Fruit fly (Drosophila melanogaster): ENCODE measurements around the gene CG32815.

The CG32815 gene

dm6 chrX:932166-932565 is at the start of gene CG32815, which contains the start of gene CG3706:
Gene CG32815, plus strand, starts transcription at chrX:932466.
Gene CG3706, minus strand, starts transcription at chrX:932475.
- TF ChIP-seq Myc (optimal IDR thresholded peaks at IDR 0.05): no peak
- no peak for TF ChIP-seq ttk (optimal IDR thresholded peaks at IDR 0.05)
- TF ChIP-seq Sin3A (optimal IDR thresholded peaks at IDR 0.05): no peak
- no peak for TF ChIP-seq psq (optimal IDR thresholded peaks at IDR 0.05)
- TF ChIP-seq h (optimal IDR thresholded peaks at IDR 0.05): no peak
- TF ChIP-seq insv (optimal IDR thresholded peaks at IDR 0.05): no peak

dm6 chrX:894182-894581 is 38.1 kb upstream of the CG32815 start, which contains the start of gene CG11663:
Gene CG11663, plus strand, starts transcription at chrX:894482.
- no peak for TF ChIP-seq h (optimal IDR thresholded peaks at IDR 0.05)
- no peak for TF ChIP-seq ttk (optimal IDR thresholded peaks at IDR 0.05)
- no peak for TF ChIP-seq Myc (optimal IDR thresholded peaks at IDR 0.05)
- no peak for TF ChIP-seq psq (optimal IDR thresholded peaks at IDR 0.05)
- TF ChIP-seq insv (optimal IDR thresholded peaks at IDR 0.05): no peak

DNA sequence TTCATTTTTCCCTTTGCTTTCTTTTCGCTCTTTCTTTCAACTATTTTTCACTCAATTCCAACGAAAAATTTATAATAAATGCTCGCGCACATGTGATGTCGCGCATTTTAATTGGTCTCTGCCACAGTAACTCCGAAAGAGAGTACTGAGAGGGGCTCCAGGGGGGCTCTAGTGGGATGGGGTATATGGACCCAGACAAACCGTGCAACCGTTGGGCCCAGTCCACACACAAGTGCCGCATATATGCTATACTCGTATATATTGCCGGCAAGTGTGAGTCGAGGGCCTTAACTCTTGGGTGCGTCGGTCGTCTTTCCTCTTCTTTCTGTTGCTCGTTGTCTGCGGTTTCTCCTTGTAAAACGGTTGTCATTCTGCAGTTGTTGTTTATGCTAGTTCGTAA is 33.9 kb upstream of the CG32815 start:
- TF ChIP-seq ttk (optimal IDR thresholded peaks at IDR 0.05) (no peak), Sin3A (optimal IDR thresholded peaks at IDR 0.05) (no peak), h (optimal IDR thresholded peaks at IDR 0.05) (no peak)

- no peak for TF ChIP-seq Myc (optimal IDR thresholded peaks at IDR 0.05)
- no peak for TF ChIP-seq h (optimal IDR thresholded peaks at IDR 0.05)
- TF ChIP-seq insv (optimal IDR thresholded peaks at IDR 0.05): no peak
- TF ChIP-seq ttk (optimal IDR thresholded peaks at IDR 0.05): no peak
- no peak for TF ChIP-seq psq (optimal IDR thresholded peaks at IDR 0.05)
- TF ChIP-seq Sin3A (optimal IDR thresholded peaks at IDR 0.05): no peak
Measured at dm6 chrX:899407-900050, 32.7 kb upstream of the CG32815 start.

DNA sequence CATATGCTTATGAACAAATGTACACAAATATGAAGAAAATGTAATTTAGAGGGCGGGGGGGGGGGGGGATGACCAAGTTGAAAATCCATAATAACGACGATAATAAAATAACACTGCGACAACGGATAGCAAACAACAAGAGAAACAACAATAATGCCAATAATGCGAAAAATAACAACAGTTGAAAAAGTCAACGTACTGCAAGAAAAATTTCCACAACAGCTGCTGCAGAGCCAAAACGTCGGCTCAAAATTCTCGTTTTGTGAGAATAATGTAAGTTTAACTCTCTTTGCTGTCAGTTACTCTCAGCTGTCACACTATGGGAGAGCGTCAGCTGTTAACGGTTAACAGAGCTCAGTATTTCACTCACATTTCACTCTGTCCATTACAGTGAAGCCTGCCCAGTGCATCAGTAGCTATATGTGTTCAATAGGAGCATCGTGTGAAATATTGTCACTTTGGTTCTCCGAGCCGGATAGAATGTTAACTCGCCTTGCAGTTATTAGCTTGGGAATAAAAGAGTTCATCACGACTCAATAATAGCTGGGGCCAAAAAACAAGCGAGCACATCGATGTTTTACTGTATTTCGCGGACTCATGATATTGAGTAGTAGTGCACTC is 31.4 kb upstream of the CG32815 start:
- no peak for TF ChIP-seq Myc (optimal IDR thresholded peaks at IDR 0.05)
- TF ChIP-seq h (optimal IDR thresholded peaks at IDR 0.05): no peak
- TF ChIP-seq Sin3A (optimal IDR thresholded peaks at IDR 0.05): no peak
- no peak for TF ChIP-seq psq (optimal IDR thresholded peaks at IDR 0.05)
- TF ChIP-seq insv (optimal IDR thresholded peaks at IDR 0.05): no peak
- TF ChIP-seq ttk (optimal IDR thresholded peaks at IDR 0.05): no peak

- TF ChIP-seq psq (optimal IDR thresholded peaks at IDR 0.05): no peak
- no peak for TF ChIP-seq insv (optimal IDR thresholded peaks at IDR 0.05)
- no peak for TF ChIP-seq Myc (optimal IDR thresholded peaks at IDR 0.05)
- TF ChIP-seq h (optimal IDR thresholded peaks at IDR 0.05): no peak
- no peak for TF ChIP-seq Sin3A (optimal IDR thresholded peaks at IDR 0.05)
Measured at dm6 chrX:908763-909497, 23.3 kb upstream of the CG32815 start.

DNA sequence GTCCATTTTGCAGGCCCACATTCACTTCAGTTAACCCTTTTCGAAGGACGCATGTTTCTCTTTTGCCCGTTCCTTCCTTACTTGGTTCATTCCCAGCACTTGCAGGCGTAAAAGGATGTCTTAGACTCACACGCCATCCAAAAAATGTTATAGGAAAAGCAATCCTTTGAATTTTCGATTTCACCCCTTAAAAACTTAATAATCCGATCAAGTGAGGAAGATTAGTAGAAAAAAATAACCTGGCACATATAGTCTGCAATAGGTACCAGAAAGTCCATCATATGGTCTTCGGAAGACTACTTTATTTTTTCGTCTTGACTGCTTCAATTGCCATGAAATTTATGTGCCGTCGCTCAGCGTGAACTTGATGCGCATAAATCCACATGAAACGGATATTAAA is 10.9 kb upstream of the CG32815 start:
- TF ChIP-seq psq (optimal IDR thresholded peaks at IDR 0.05) (no peak), ttk (optimal IDR thresholded peaks at IDR 0.05) (no peak), Myc (optimal IDR thresholded peaks at IDR 0.05) (no peak), insv (optimal IDR thresholded peaks at IDR 0.05) (no peak), Sin3A (optimal IDR thresholded peaks at IDR 0.05) (no peak), h (optimal IDR thresholded peaks at IDR 0.05) (no peak)

dm6 chrX:927209-927862 is 4.9 kb upstream of the CG32815 start, which contains the start of gene Lztr1:
Gene Lztr1, minus strand, starts transcription at chrX:927582.
- TF ChIP-seq Sin3A (optimal IDR thresholded peaks at IDR 0.05): no peak
- no peak for TF ChIP-seq ttk (optimal IDR thresholded peaks at IDR 0.05)
- no peak for TF ChIP-seq insv (optimal IDR thresholded peaks at IDR 0.05)
- TF ChIP-seq Myc (optimal IDR thresholded peaks at IDR 0.05): no peak
- TF ChIP-seq psq (optimal IDR thresholded peaks at IDR 0.05): no peak
- TF ChIP-seq h (optimal IDR thresholded peaks at IDR 0.05): no peak

dm6 chrX:927863-928257 is 4.4 kb upstream of the CG32815 start, which contains the start of the genes CG43867 and MED22:
Gene CG43867, minus strand, starts transcription at chrX:927975.
Gene MED22, plus strand, starts transcription at chrX:928139.
- TF ChIP-seq Sin3A (optimal IDR thresholded peaks at IDR 0.05) (no peak), insv (optimal IDR thresholded peaks at IDR 0.05) (no peak), h (optimal IDR thresholded peaks at IDR 0.05) (no peak), Myc (optimal IDR thresholded peaks at IDR 0.05) (no peak), psq (optimal IDR thresholded peaks at IDR 0.05) (no peak), ttk (optimal IDR thresholded peaks at IDR 0.05) (no peak)

- TF ChIP-seq insv (optimal IDR thresholded peaks at IDR 0.05) (no peak), h (optimal IDR thresholded peaks at IDR 0.05) (no peak), Sin3A (optimal IDR thresholded peaks at IDR 0.05) (no peak), ttk (optimal IDR thresholded peaks at IDR 0.05) (no peak), Myc (optimal IDR thresholded peaks at IDR 0.05) (no peak), psq (optimal IDR thresholded peaks at IDR 0.05) (no peak)
Measured at dm6 chrX:930048-930800, 2.0 kb upstream of the CG32815 start, which contains the start of gene CG3708. Gene CG3708, minus strand, starts transcription at chrX:930098.

DNA sequence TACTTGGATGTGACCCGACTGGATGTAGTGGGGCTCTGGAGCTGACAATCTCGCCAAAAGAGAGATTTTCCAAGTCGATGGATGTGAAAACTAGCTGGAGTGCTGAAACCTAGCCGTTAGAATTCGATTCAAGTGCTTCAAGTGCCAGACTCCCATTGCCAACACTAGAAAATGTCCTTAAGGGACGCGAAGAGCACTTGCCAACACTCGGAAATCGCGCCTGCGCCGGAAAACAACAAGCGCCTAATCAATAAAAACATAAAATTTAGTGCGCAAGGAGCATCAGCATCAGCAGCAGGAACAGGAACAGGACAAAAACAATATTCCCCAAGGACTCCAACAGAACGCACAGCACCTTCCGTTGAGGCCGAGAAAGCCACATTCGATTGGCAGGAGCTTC is 593 bp downstream of the CG32815 start:
- TF ChIP-seq Myc (optimal IDR thresholded peaks at IDR 0.05) (no peak), h (optimal IDR thresholded peaks at IDR 0.05) (no peak), psq (optimal IDR thresholded peaks at IDR 0.05) (no peak), Sin3A (optimal IDR thresholded peaks at IDR 0.05) (no peak), insv (optimal IDR thresholded peaks at IDR 0.05) (no peak), ttk (optimal IDR thresholded peaks at IDR 0.05) (no peak)
